Worm (Caenorhabditis elegans) whole organism, young adult: ENCODE data around the gene octr-1.

Experiments used
- F37B4.10 ChIP-seq: fragments of 200-800 bp; sonication (Bioruptor generic); IDR thresholded peaks from 2 replicates; pipeline ENCODE4 v1.3.6; 2022; ENCODE audit warnings: missing genetic modification characterization, missing compliant biosample characterization
- T26A5.8 ChIP-seq: sonication (generic microtip); optimal IDR thresholded peaks from 2 replicates; lab custom pipeline; 2016; ENCODE audit warnings: missing genetic modification characterization, missing compliant biosample characterization
- akir-1 ChIP-seq: fragments of 200-800 bp; sonication (Bioruptor generic); optimal IDR thresholded peaks from 2 replicates; lab custom pipeline; 2018; ENCODE audit warnings: mild to moderate bottlenecking, missing genetic modification characterization, moderate library complexity, missing compliant biosample characterization
- ama-1 ChIP-seq, 3 experiments: fragments of 150-350 bp in 1 of 3; sonication (generic microtip) in 2 of 3; optimal IDR thresholded peaks; 2 replicates each; lab custom pipeline; 2014 to 2018; ENCODE audit warnings: missing biosample characterization in 2 of 3, missing genetic modification characterization in 2 of 3, missing genetic modification reagents in 2 of 3
- athp-1 ChIP-seq: sonication (generic microtip); optimal IDR thresholded peaks from 2 replicates; lab custom pipeline; 2017; ENCODE audit warnings: mild to moderate bottlenecking, missing genetic modification characterization, missing compliant biosample characterization
- bed-2 ChIP-seq: fragments of 200-800 bp; sonication (Bioruptor generic); IDR thresholded peaks from 2 replicates; pipeline ENCODE4 v1.3.6; 2022; ENCODE audit warnings: missing genetic modification reagents, missing genetic modification characterization, missing compliant biosample characterization
- ekl-4 ChIP-seq: fragments of 200-800 bp; sonication (Bioruptor generic); IDR thresholded peaks from 2 replicates; pipeline ENCODE4 v1.3.6; 2022; ENCODE audit warnings: missing genetic modification reagents, missing genetic modification characterization, missing compliant biosample characterization
- hlh-26 ChIP-seq: fragments of 200-800 bp; sonication (Bioruptor generic); conservative IDR thresholded peaks from 2 replicates; pipeline ENCODE4 v1.3.6; 2022; ENCODE audit warnings: missing genetic modification reagents, missing genetic modification characterization, missing compliant biosample characterization
- lag-1 ChIP-seq: fragments of 200-800 bp; sonication (Bioruptor generic); IDR thresholded peaks from 2 replicates; pipeline ENCODE4 v1.3.6; 2022; ENCODE audit warnings: missing genetic modification reagents, missing genetic modification characterization, missing compliant biosample characterization
- madf-6 ChIP-seq: fragments of 200-800 bp; sonication (Bioruptor generic); IDR thresholded peaks from 2 replicates; pipeline ENCODE4 v1.3.6; 2022; ENCODE audit warnings: missing genetic modification reagents, missing genetic modification characterization, missing compliant biosample characterization
- nhr-90 ChIP-seq: sonication (generic microtip); optimal IDR thresholded peaks from 2 replicates; lab custom pipeline; 2016; ENCODE audit warnings: missing genotype, mild to moderate bottlenecking, missing genetic modification characterization, missing compliant biosample characterization
- unc-62 ChIP-seq: fragments of 150-350 bp; optimal IDR thresholded peaks from 2 replicates; lab custom pipeline; 2014; ENCODE audit warnings: missing biosample characterization, missing genetic modification reagents, missing genetic modification characterization

DNA sequence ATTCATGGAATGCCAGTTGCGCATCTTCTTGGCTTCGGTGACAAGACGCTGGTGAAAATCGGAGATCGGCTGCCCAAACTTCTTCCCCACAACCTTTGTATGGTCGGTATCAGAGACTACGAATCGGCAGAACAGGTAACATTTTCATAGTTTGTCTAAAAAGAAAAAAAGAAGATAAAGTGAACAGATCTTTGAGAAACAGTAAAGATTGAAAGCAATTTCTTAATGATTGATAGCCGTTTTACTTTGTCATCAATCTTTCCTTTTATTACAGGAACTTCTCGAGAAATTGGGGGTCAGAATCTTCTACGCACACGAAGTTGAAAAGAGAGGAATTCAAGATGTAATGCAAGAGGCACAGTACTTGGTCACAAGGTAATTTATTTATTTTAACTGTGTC is 20.0 kb upstream of the octr-1 start:
- TF ChIP-seq bed-2 (GFP tag; lab: Robert Waterston, UW) (no peak), nhr-90 (tag; lab: Kevin White, UChicago) (no peak), F37B4.10 (GFP tag; lab: Robert Waterston, UW) (no peak), akir-1 (GFP tag; lab: Kevin White, UChicago) (no peak), T26A5.8 (tag; lab: Kevin White, UChicago) (no peak), lag-1 (GFP tag; lab: Robert Waterston, UW) (no peak), ekl-4 (GFP tag; lab: Robert Waterston, UW) (no peak), athp-1 (tag; lab: Kevin White, UChicago) (no peak), madf-6 (GFP tag; lab: Robert Waterston, UW) (no peak), hlh-26 (GFP tag; lab: Robert Waterston, UW) (no peak), ama-1 (optimal IDR thresholded peaks at IDR 0.05; lab: Kevin White, UChicago) (no peak), ama-1 (GFP tag; optimal IDR thresholded peaks at IDR 0.05; lab: Kevin White, UChicago) (no peak), unc-62 (GFP tag; lab: Kevin White, UChicago) (no peak)
